Worm (Caenorhabditis elegans): ENCODE results near the gene M6.4.

- TF ChIP-seq unc-62 (GFP tag; optimal IDR thresholded peaks at IDR 0.05) (no peak), ztf-11 (tag; optimal IDR thresholded peaks at IDR 0.05) (no peak), lsy-2 (tag; optimal IDR thresholded peaks at IDR 0.05) (no peak), mep-1 (tag; optimal IDR thresholded peaks at IDR 0.05) (no peak), ceh-83 (GFP tag; optimal IDR thresholded peaks at IDR 0.05) (no peak), nhr-76 (tag; optimal IDR thresholded peaks at IDR 0.05) (no peak), lin-13 (tag; optimal IDR thresholded peaks at IDR 0.05) (no peak), elt-1 (tag; optimal IDR thresholded peaks at IDR 0.05; ENCODE audit: borderline replicate concordance, insufficient read depth) (no peak), nhr-2 (tag; optimal IDR thresholded peaks at IDR 0.05) (no peak), hlh-1 (tag; optimal IDR thresholded peaks at IDR 0.05) (no peak), unc-39 (tag; optimal IDR thresholded peaks at IDR 0.05) (no peak), pha-4 (tag; optimal IDR thresholded peaks at IDR 0.05) (no peak), nhr-237 (tag; optimal IDR thresholded peaks at IDR 0.05) (no peak), mls-2 (tag; optimal IDR thresholded peaks at IDR 0.05) (no peak)
Observed at ce11 chrX:601860-602259, 27.1 kb upstream of the M6.4 start, which contains the start of gene F13C5.1.

Data from whole organism, mixed stage, embryonic.